Worm (Caenorhabditis elegans) whole organism, L3 larva: ENCODE measurements around the gene ect-2.

ENCODE experiments used
- R02D3.7 ChIP-seq: fragments of 150-350 bp; optimal IDR thresholded peaks from 2 replicates; lab custom pipeline; 2014; ENCODE audit warnings: missing biosample characterization, missing genetic modification characterization
- aly-2 ChIP-seq: fragments of 150-350 bp; optimal IDR thresholded peaks from 2 replicates; lab custom pipeline; 2014; ENCODE audit warnings: missing biosample characterization, missing genetic modification characterization
- ceh-16 ChIP-seq: sonication (generic microtip); optimal IDR thresholded peaks from 2 replicates; lab custom pipeline; 2017; ENCODE audit warnings: missing biosample characterization, missing genetic modification characterization
- ceh-28 ChIP-seq: fragments of 150-350 bp; optimal IDR thresholded peaks from 2 replicates; lab custom pipeline; 2014; ENCODE audit warnings: missing biosample characterization, missing genetic modification reagents, missing genetic modification characterization
- ceh-82 ChIP-seq: fragments of 150-350 bp; optimal IDR thresholded peaks from 2 replicates; lab custom pipeline; 2014; ENCODE audit warnings: missing biosample characterization, missing genetic modification characterization
- ceh-9 ChIP-seq: sonication (generic microtip); optimal IDR thresholded peaks from 2 replicates; lab custom pipeline; 2018; ENCODE audit warnings: missing biosample characterization, missing genetic modification characterization
- daf-12 ChIP-seq: fragments of 150-350 bp; optimal IDR thresholded peaks from 2 replicates; lab custom pipeline; 2014; ENCODE audit warnings: missing biosample characterization, missing genetic modification reagents, missing genetic modification characterization
- egl-27 ChIP-seq: sonication (generic microtip); optimal IDR thresholded peaks from 4 replicates; lab custom pipeline; 2017; ENCODE audit warnings: missing biosample characterization, missing genetic modification reagents, missing genetic modification characterization
- egl-5 ChIP-seq: fragments of 150-350 bp; optimal IDR thresholded peaks from 2 replicates; lab custom pipeline; 2017; ENCODE audit warnings: missing biosample characterization, missing genetic modification reagents, missing genetic modification characterization, inconsistent platforms
- elt-1 ChIP-seq: fragments of 150-350 bp; optimal IDR thresholded peaks from 2 replicates; lab custom pipeline; 2014; ENCODE audit warnings: missing biosample characterization, missing genetic modification characterization
- elt-2 ChIP-seq: sonication (generic microtip); optimal IDR thresholded peaks from 2 replicates; lab custom pipeline; 2016; ENCODE audit warnings: missing genetic modification reagents, mild to moderate bottlenecking, missing genetic modification characterization, missing compliant biosample characterization
- elt-3 ChIP-seq, 3 experiments: fragments of 150-350 bp in 1 of 3; sonication (generic microtip) in 2 of 3; optimal IDR thresholded peaks; 2 replicates in 2 of 3; 4 replicates in 1 of 3; lab custom pipeline; 2014 to 2017; ENCODE audit warnings: missing biosample characterization in 3 of 3, missing genetic modification characterization in 3 of 3
- eor-1 ChIP-seq, 2 experiments: fragments of 150-350 bp; optimal IDR thresholded peaks; 2 replicates each; lab custom pipeline; 2014 to 2018; ENCODE audit warnings: missing biosample characterization in 2 of 2, missing genetic modification characterization in 2 of 2
- fkh-10 ChIP-seq: sonication (generic microtip); optimal IDR thresholded peaks from 2 replicates; lab custom pipeline; 2017; ENCODE audit warnings: missing biosample characterization, missing genetic modification reagents, missing genetic modification characterization
- fkh-2 ChIP-seq: fragments of 150-350 bp; optimal IDR thresholded peaks from 2 replicates; lab custom pipeline; 2014; ENCODE audit warnings: missing biosample characterization, missing genetic modification reagents, missing genetic modification characterization
- fos-1 ChIP-seq: fragments of 150-350 bp; optimal IDR thresholded peaks from 2 replicates; lab custom pipeline; 2014; ENCODE audit warnings: missing biosample characterization, missing genetic modification characterization
- hmg-11 ChIP-seq: sonication (generic microtip); optimal IDR thresholded peaks from 2 replicates; lab custom pipeline; 2016; ENCODE audit warnings: missing genetic modification characterization, missing compliant biosample characterization
- lin-15B ChIP-seq: fragments of 150-350 bp; optimal IDR thresholded peaks from 2 replicates; lab custom pipeline; 2014; ENCODE audit warnings: missing biosample characterization, missing genetic modification characterization
- lin-39 ChIP-seq: fragments of 150-350 bp; optimal IDR thresholded peaks from 2 replicates; lab custom pipeline; 2018; ENCODE audit warnings: missing biosample characterization, missing genetic modification reagents, missing genetic modification characterization
- lsy-12 ChIP-seq: sonication (generic microtip); optimal IDR thresholded peaks from 2 replicates; lab custom pipeline; 2016; ENCODE audit warnings: mild to moderate bottlenecking, missing genetic modification characterization, missing compliant biosample characterization
- mdl-1 ChIP-seq: fragments of 150-350 bp; optimal IDR thresholded peaks from 2 replicates; lab custom pipeline; 2014; ENCODE audit warnings: missing biosample characterization, missing genetic modification characterization
- mml-1 ChIP-seq: fragments of 150-350 bp; sonication (generic microtip); optimal IDR thresholded peaks from 3 replicates; lab custom pipeline; 2014; ENCODE audit warnings: missing biosample characterization, missing genetic modification characterization
- nfya-1 ChIP-seq: sonication (generic microtip); optimal IDR thresholded peaks from 2 replicates; lab custom pipeline; 2017; ENCODE audit warnings: missing genetic modification characterization, mild to moderate bottlenecking, missing compliant biosample characterization, antibody characterized with exemption, moderate library complexity; ENCODE audit not compliant: insufficient read depth
- nhr-11 ChIP-seq: fragments of 150-350 bp; optimal IDR thresholded peaks from 2 replicates; lab custom pipeline; 2014; ENCODE audit warnings: missing biosample characterization, missing genetic modification characterization
- nhr-12 ChIP-seq: fragments of 150-350 bp; optimal IDR thresholded peaks from 2 replicates; lab custom pipeline; 2014; ENCODE audit warnings: missing biosample characterization, missing genetic modification characterization
- nhr-23 ChIP-seq: fragments of 150-350 bp; optimal IDR thresholded peaks from 2 replicates; lab custom pipeline; 2014; ENCODE audit warnings: missing biosample characterization, missing genetic modification reagents, missing genetic modification characterization
- nhr-237 ChIP-seq: fragments of 150-350 bp; optimal IDR thresholded peaks from 2 replicates; lab custom pipeline; 2014; ENCODE audit warnings: missing biosample characterization, missing genetic modification characterization
- nhr-25 ChIP-seq: sonication (generic microtip); optimal IDR thresholded peaks from 2 replicates; lab custom pipeline; 2017; ENCODE audit warnings: missing biosample characterization, missing genetic modification characterization
- nhr-28 ChIP-seq: fragments of 150-350 bp; optimal IDR thresholded peaks from 2 replicates; lab custom pipeline; 2014; ENCODE audit warnings: missing biosample characterization, missing genetic modification characterization
- nhr-43 ChIP-seq: sonication (generic microtip); optimal IDR thresholded peaks from 2 replicates; lab custom pipeline; 2016; ENCODE audit warnings: mild to moderate bottlenecking, missing genetic modification characterization, missing compliant biosample characterization; ENCODE audit not compliant: poor library complexity, severe bottlenecking
- nhr-67 ChIP-seq: fragments of 150-350 bp; optimal IDR thresholded peaks from 2 replicates; lab custom pipeline; 2014; ENCODE audit warnings: missing biosample characterization, missing genetic modification characterization
- nhr-77 ChIP-seq: fragments of 150-350 bp; optimal IDR thresholded peaks from 2 replicates; lab custom pipeline; 2014; ENCODE audit warnings: missing biosample characterization, missing genetic modification characterization
- pha-4 ChIP-seq: fragments of 150-350 bp; optimal IDR thresholded peaks from 2 replicates; lab custom pipeline; 2014; ENCODE audit warnings: missing biosample characterization, missing genetic modification reagents, missing genetic modification characterization
- sea-2 ChIP-seq: fragments of 150-350 bp; sonication (generic microtip); optimal IDR thresholded peaks from 4 replicates; lab custom pipeline; 2014; ENCODE audit warnings: missing biosample characterization, missing genetic modification reagents, missing genetic modification characterization
- skn-1 ChIP-seq: fragments of 150-350 bp; optimal IDR thresholded peaks from 2 replicates; lab custom pipeline; 2014; ENCODE audit warnings: missing biosample characterization, missing genetic modification characterization
- snpc-4 ChIP-seq: fragments of 150-350 bp; optimal IDR thresholded peaks from 2 replicates; lab custom pipeline; 2014; ENCODE audit warnings: missing biosample characterization, missing genetic modification characterization
- tbx-2 ChIP-seq: sonication (generic microtip); optimal IDR thresholded peaks from 2 replicates; lab custom pipeline; 2016; ENCODE audit warnings: mild to moderate bottlenecking, missing genetic modification characterization, missing compliant biosample characterization
- unc-39 ChIP-seq: sonication (generic microtip); optimal IDR thresholded peaks from 4 replicates; lab custom pipeline; 2017; ENCODE audit warnings: missing biosample characterization, missing genetic modification characterization
- ztf-11 ChIP-seq: fragments of 150-350 bp; optimal IDR thresholded peaks from 2 replicates; lab custom pipeline; 2014; ENCODE audit warnings: missing biosample characterization, missing genetic modification characterization
- ztf-4 ChIP-seq: fragments of 150-350 bp; optimal IDR thresholded peaks from 2 replicates; lab custom pipeline; 2014; ENCODE audit warnings: missing biosample characterization, missing genetic modification characterization

Gene ect-2

DNA sequence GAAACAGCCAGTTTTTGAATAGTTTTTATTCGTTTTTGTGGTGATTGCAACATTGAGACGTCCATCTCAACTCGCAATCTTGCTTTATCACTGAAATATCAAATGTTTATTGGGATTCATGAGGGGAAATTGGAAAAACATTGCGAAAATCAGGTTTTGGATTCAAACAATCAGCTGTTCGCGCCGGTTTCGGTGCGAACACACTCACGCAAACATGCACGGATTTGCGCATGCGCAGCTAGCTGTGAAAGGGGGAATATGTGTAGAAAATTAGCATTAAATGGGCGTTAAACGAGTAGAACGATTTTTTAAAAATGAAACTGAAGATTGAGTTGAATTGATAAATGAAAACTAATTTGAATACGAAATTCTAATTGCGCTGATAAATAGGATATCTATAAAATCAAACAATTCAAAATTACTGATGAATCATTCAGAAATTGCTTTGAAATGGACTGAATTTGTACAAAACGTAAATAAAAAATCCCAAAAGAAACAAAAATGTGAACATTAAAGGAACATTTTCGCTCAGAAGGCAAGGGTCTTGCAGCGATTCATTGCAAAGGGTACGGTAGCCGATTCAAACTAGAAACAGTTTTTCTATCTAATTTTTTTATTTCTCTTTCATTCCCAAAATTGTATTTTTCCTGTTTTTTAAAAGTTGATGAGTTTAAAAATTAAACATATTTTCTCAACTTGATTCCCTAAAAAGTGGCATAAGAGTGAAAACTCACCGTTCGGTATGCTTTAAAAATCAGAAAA, at the start of gene ect-2:
TSS of gene ect-2 (minus strand) at position 762 of the 762 bp plus-strand sequence.
- TF ChIP-seq skn-1 (tag; lab: Kevin White, UChicago) = no peak
- no peak for TF ChIP-seq ceh-28 (tag; lab: Kevin White, UChicago)
- no peak for TF ChIP-seq snpc-4
- no peak for TF ChIP-seq elt-1 (tag; lab: Kevin White, UChicago)
- TF ChIP-seq tbx-2 = no peak
- TF ChIP-seq fkh-2 (tag; lab: Kevin White, UChicago) = no peak
- no peak for TF ChIP-seq ceh-82 (tag; lab: Kevin White, UChicago)
- no peak for TF ChIP-seq R02D3.7 (tag; lab: Kevin White, UChicago)
- TF ChIP-seq hmg-11 = no peak
- no peak for TF ChIP-seq nhr-28
- peak; percentile 5 for TF ChIP-seq lin-15B (tag; lab: Kevin White, UChicago)
- no peak for TF ChIP-seq daf-12 (tag; lab: Kevin White, UChicago)
- no peak for TF ChIP-seq mdl-1 (tag; lab: Kevin White, UChicago)
- TF ChIP-seq aly-2 (tag; lab: Kevin White, UChicago) = no peak
- peak; percentile 37 for TF ChIP-seq nhr-25 (tag; lab: Kevin White, UChicago)
- TF ChIP-seq elt-2 (tag; lab: Kevin White, UChicago) = no peak
- TF ChIP-seq nhr-237 = no peak
- peak; percentile 34 for TF ChIP-seq nfya-1 (tag; lab: Kevin White, UChicago)
- TF ChIP-seq nhr-11 = no peak
- no peak for TF ChIP-seq nhr-67
- TF ChIP-seq elt-3 (tag; optimal IDR thresholded peaks at IDR 0.05; lab: Kevin White, UChicago) = no peak
- TF ChIP-seq eor-1 (tag; optimal IDR thresholded peaks at IDR 0.05; lab: Kevin White, UChicago) = no peak

DNA sequence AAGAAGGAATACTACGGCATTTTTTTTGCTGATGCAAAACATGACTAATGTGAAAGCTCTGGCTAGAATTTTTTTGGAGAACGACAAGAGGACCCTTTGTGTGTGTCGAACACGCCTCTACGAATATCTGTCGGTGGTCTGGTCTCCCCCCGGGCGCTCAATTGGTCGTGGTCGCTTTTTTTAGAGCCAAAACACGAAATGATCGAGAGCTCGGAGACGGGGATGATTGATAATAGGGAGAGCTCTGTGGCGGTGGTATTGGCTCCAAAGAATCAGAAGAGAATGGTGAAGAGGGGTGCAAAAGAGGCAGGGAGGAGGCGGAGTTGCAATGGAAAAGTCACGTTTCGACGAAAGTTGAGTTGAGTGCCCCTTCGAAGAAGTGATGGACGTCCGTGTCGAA, 45.8 kb upstream of the ect-2 start:
- TF ChIP-seq ceh-16 (no peak), nhr-25 (tag; lab: Kevin White, UChicago) (no peak), nhr-11 (no peak), lin-39 (tag; lab: Kevin White, UChicago) (peak; percentile 84), nfya-1 (tag; lab: Kevin White, UChicago) (peak; percentile 24), nhr-12 (tag; lab: Kevin White, UChicago) (no peak)

DNA sequence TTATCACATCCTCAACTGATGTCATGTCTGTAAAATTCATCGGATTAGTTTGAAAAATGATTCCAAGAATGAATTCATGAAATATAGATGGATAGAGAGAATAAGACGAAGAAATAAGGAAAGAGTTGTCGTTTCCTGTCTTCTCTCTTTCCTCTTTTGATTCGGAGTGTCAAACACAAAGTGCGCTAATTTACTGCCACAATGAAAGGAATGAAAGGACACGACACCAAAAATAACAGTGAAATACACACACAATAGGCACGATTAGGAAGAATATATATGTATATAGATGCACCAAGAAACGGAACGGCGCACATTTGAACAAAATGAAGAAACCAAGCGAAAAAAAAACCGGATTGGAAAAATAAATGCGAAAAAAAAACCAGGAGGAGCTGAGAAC, 45.3 kb upstream of the ect-2 start, which contains the start of gene VM106R.1:
TSS of gene VM106R.1 (minus strand) at position 101 of the 400 bp plus-strand sequence.
- TF ChIP-seq lin-15B (tag; lab: Kevin White, UChicago) (no peak), sea-2 (GFP tag; lab: Kevin White, UChicago) (no peak), ceh-16 (no peak), fkh-10 (GFP tag; lab: Kevin White, UChicago) (no peak), lin-39 (tag; lab: Kevin White, UChicago) (no peak), pha-4 (tag; lab: Kevin White, UChicago) (no peak), lsy-12 (no peak), nfya-1 (tag; lab: Kevin White, UChicago) (no peak), nhr-28 (no peak), aly-2 (tag; lab: Kevin White, UChicago) (no peak), tbx-2 (no peak), nhr-12 (tag; lab: Kevin White, UChicago) (no peak), fos-1 (tag; lab: Kevin White, UChicago) (no peak), nhr-23 (tag; lab: Kevin White, UChicago) (no peak), egl-27 (tag; lab: Kevin White, UChicago) (no peak), ztf-4 (tag; lab: Kevin White, UChicago) (no peak), egl-5 (no peak)

DNA sequence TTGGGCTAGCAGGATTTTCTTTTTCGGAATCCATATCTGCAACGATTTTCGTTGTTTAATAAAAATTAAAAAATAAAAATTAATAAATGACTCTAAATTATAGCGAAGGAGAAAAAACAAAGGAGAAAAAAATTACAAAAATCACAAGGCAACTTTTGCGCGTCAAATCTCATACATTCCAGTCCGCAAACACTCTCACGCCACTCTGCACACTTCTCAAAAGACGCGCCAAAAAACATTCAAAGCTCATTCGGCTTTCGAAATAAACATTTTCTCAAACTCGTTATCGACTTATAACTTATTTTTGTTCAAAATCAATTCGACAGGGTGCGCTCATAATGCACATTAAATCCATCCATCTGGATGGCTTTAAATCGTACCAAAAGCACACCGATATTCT, 40.3 kb upstream of the ect-2 start, which contains the start of the genes R06F6.12 and mix-1:
TSS of gene R06F6.12 (minus strand) at position 36 of the 400 bp plus-strand sequence.
TSS of gene mix-1 (plus strand) at position 201 of the 400 bp plus-strand sequence.
- TF ChIP-seq lin-15B (tag; lab: Kevin White, UChicago) = peak; percentile 58
- TF ChIP-seq eor-1 (tag; optimal IDR thresholded peaks at IDR 0.05; lab: Kevin White, UChicago) = no peak
- TF ChIP-seq sea-2 (GFP tag; lab: Kevin White, UChicago) = no peak
- no peak for TF ChIP-seq unc-39
- peak; percentile 8 for TF ChIP-seq elt-2 (tag; lab: Kevin White, UChicago)
- no peak for TF ChIP-seq ceh-28 (tag; lab: Kevin White, UChicago)
- TF ChIP-seq nhr-43 (tag; lab: Kevin White, UChicago) = peak; percentile 62
- TF ChIP-seq nhr-77 (tag; lab: Kevin White, UChicago) = no peak
- TF ChIP-seq R02D3.7 (tag; lab: Kevin White, UChicago) = peak; percentile 7
- peak; percentile 75 for TF ChIP-seq hmg-11
- no peak for TF ChIP-seq ztf-4 (tag; lab: Kevin White, UChicago)
- no peak for TF ChIP-seq aly-2 (tag; lab: Kevin White, UChicago)
- no peak for TF ChIP-seq nhr-28
- TF ChIP-seq egl-5 = no peak
- TF ChIP-seq nfya-1 (tag; lab: Kevin White, UChicago) = peak; percentile 75
- no peak for TF ChIP-seq ztf-11 (tag; lab: Kevin White, UChicago)
- TF ChIP-seq pha-4 (tag; lab: Kevin White, UChicago) = peak; percentile 74
- TF ChIP-seq nhr-23 (tag; lab: Kevin White, UChicago) = peak; percentile 51
- TF ChIP-seq skn-1 (tag; lab: Kevin White, UChicago) = no peak
- no peak for TF ChIP-seq ceh-16
- no peak for TF ChIP-seq ceh-9 (tag; lab: Kevin White, UChicago)
- no peak for TF ChIP-seq mml-1 (tag; lab: Kevin White, UChicago)
- TF ChIP-seq, all 47 proteins: peak for 8
